Worm (Caenorhabditis elegans): ENCODE measurements around the gene ZK930.6.

ce11 chrII:11844984-11845383 is 38.8 kb upstream of the ZK930.6 start:
- TF ChIP-seq ZK546.5 (tag; optimal IDR thresholded peaks at IDR 0.05): no peak
- no peak for TF ChIP-seq nhr-237 (tag; optimal IDR thresholded peaks at IDR 0.05)
